Fruit fly (Drosophila melanogaster) whole organism, embryonic: Measurements from ENCODE around the gene CAH7.

Experiments
- Adf1 ChIP-seq: fragments of 200-800 bp; sonication (Bioruptor generic); IDR thresholded peaks from 2 replicates; pipeline ENCODE4 v1.3.6; 2022; ENCODE audit warnings: missing biosample characterization, missing genetic modification characterization
- Bteb2 ChIP-seq: fragments of 200-800 bp; sonication (Bioruptor generic); optimal IDR thresholded peaks from 2 replicates; lab custom pipeline; 2016; ENCODE audit warnings: missing biosample characterization, missing genetic modification characterization
- CG1024 ChIP-seq: fragments of 200-800 bp; sonication (Bioruptor generic); IDR thresholded peaks from 2 replicates; pipeline ENCODE4 v1.3.6; 2022; ENCODE audit warnings: missing biosample characterization, missing genetic modification characterization
- CG10462 ChIP-seq: fragments of 200-800 bp; sonication (Bioruptor generic); optimal IDR thresholded peaks from 2 replicates; lab custom pipeline; 2016; ENCODE audit warnings: missing biosample characterization, missing genetic modification characterization
- CG11398 ChIP-seq: fragments of 200-800 bp; sonication (Bioruptor generic); optimal IDR thresholded peaks from 2 replicates; lab custom pipeline; 2016; ENCODE audit warnings: missing biosample characterization, missing genetic modification characterization
- CG11504 ChIP-seq: fragments of 200-800 bp; sonication (Bioruptor generic); optimal IDR thresholded peaks from 3 replicates; lab custom pipeline; 2019; ENCODE audit warnings: missing biosample characterization, mild to moderate bottlenecking, missing genetic modification characterization, moderate library complexity
- CG12236 ChIP-seq: fragments of 200-800 bp; sonication (Bioruptor generic); optimal IDR thresholded peaks from 2 replicates; lab custom pipeline; 2016; ENCODE audit warnings: missing biosample characterization, missing genetic modification characterization
- CG1233 ChIP-seq: fragments of 200-800 bp; sonication (Bioruptor generic); optimal IDR thresholded peaks from 4 replicates; lab custom pipeline; 2018; ENCODE audit warnings: missing biosample characterization, mild to moderate bottlenecking, missing genetic modification characterization
- CG12769 ChIP-seq: fragments of 200-800 bp; sonication (Bioruptor generic); optimal IDR thresholded peaks from 2 replicates; lab custom pipeline; 2019; ENCODE audit warnings: missing biosample characterization, mild to moderate bottlenecking, missing genetic modification characterization, moderate library complexity
- CG13287 ChIP-seq: fragments of 200-800 bp; sonication (Bioruptor generic); IDR thresholded peaks from 2 replicates; pipeline ENCODE4 v1.3.6; 2022; ENCODE audit warnings: missing biosample characterization, missing genetic modification characterization; ENCODE audit not compliant: partially characterized antibody
- CG15011 ChIP-seq: fragments of 200-800 bp; sonication (Bioruptor generic); optimal IDR thresholded peaks from 3 replicates; lab custom pipeline; 2018; ENCODE audit warnings: missing biosample characterization, mild to moderate bottlenecking, missing genetic modification characterization
- CG16863 ChIP-seq: fragments of 200-800 bp; sonication (Bioruptor generic); optimal IDR thresholded peaks from 3 replicates; lab custom pipeline; 2016; ENCODE audit warnings: missing biosample characterization, missing genetic modification characterization
- CG17328 ChIP-seq: fragments of 200-800 bp; sonication (Bioruptor generic); IDR thresholded peaks from 2 replicates; pipeline ENCODE4 v1.3.6; 2022; ENCODE audit warnings: missing biosample characterization, missing genetic modification characterization
- CG2875 ChIP-seq: fragments of 200-800 bp; sonication (Bioruptor generic); optimal IDR thresholded peaks from 2 replicates; lab custom pipeline; 2017; ENCODE audit warnings: missing biosample characterization, mild to moderate bottlenecking, missing genetic modification characterization, missing genetic modification reagents
- CG31224 ChIP-seq: fragments of 200-800 bp; sonication (Bioruptor generic); IDR thresholded peaks from 2 replicates; pipeline ENCODE4 v1.3.6; 2022; ENCODE audit warnings: missing biosample characterization, missing genetic modification characterization
- CG31441 ChIP-seq: fragments of 200-800 bp; sonication (Bioruptor generic); IDR thresholded peaks from 2 replicates; pipeline ENCODE4 v1.3.6; 2022; ENCODE audit warnings: missing biosample characterization, missing genetic modification characterization
- CG4707 ChIP-seq: fragments of 200-800 bp; sonication (Bioruptor generic); optimal IDR thresholded peaks from 2 replicates; lab custom pipeline; 2018; ENCODE audit warnings: missing biosample characterization, mild to moderate bottlenecking, missing genetic modification characterization, moderate library complexity
- CG5180 ChIP-seq: fragments of 200-800 bp; sonication (Bioruptor generic); optimal IDR thresholded peaks from 3 replicates; lab custom pipeline; 2017; ENCODE audit warnings: missing biosample characterization, missing genetic modification characterization, mild to moderate bottlenecking, moderate library complexity, missing genetic modification reagents
- CG6683 ChIP-seq: fragments of 200-800 bp; sonication (Bioruptor generic); optimal IDR thresholded peaks from 2 replicates; lab custom pipeline; 2017; ENCODE audit warnings: missing biosample characterization, mild to moderate bottlenecking, missing genetic modification characterization, missing genetic modification reagents
- CG6765 ChIP-seq: fragments of 200-800 bp; sonication (Bioruptor generic); optimal IDR thresholded peaks from 3 replicates; lab custom pipeline; 2017; ENCODE audit warnings: missing biosample characterization, mild to moderate bottlenecking, missing genetic modification characterization
- CG6854 ChIP-seq: fragments of 200-800 bp; sonication (Bioruptor generic); optimal IDR thresholded peaks from 3 replicates; lab custom pipeline; 2017; ENCODE audit warnings: missing biosample characterization, mild to moderate bottlenecking, missing genetic modification characterization
- CG7372 ChIP-seq: fragments of 200-800 bp; sonication (Bioruptor generic); IDR thresholded peaks from 2 replicates; pipeline ENCODE4 v1.3.6; 2022; ENCODE audit warnings: missing biosample characterization, missing genetic modification characterization
- CG7786 ChIP-seq: fragments of 200-800 bp; sonication (Bioruptor generic); optimal IDR thresholded peaks from 2 replicates; lab custom pipeline; 2016; ENCODE audit warnings: missing biosample characterization, missing genetic modification characterization
- CrebB ChIP-seq: fragments of 200-800 bp; sonication (Bioruptor generic); optimal IDR thresholded peaks from 3 replicates; lab custom pipeline; 2018; ENCODE audit warnings: missing biosample characterization, mild to moderate bottlenecking, missing genetic modification characterization
- Dll ChIP-seq: fragments of 200-800 bp; sonication (Bioruptor generic); IDR thresholded peaks from 4 replicates; pipeline ENCODE4 v1.3.6; 2022; ENCODE audit warnings: missing biosample characterization, missing genetic modification characterization; ENCODE audit not compliant: partially characterized antibody
- HLH4C ChIP-seq: fragments of 200-800 bp; sonication (Bioruptor generic); IDR thresholded peaks from 3 replicates; pipeline ENCODE4 v1.3.6; 2022; ENCODE audit warnings: missing biosample characterization, missing genetic modification characterization; ENCODE audit not compliant: partially characterized antibody
- HLH54F ChIP-seq: fragments of 200-800 bp; sonication (Bioruptor generic); optimal IDR thresholded peaks from 3 replicates; lab custom pipeline; 2016; ENCODE audit warnings: missing biosample characterization, missing genetic modification characterization
- Hand ChIP-seq: fragments of 200-800 bp; sonication (Bioruptor generic); optimal IDR thresholded peaks from 2 replicates; lab custom pipeline; 2017; ENCODE audit warnings: mild to moderate bottlenecking, missing biosample characterization, missing genetic modification reagents, missing genetic modification characterization
- HmgZ ChIP-seq: fragments of 200-800 bp; sonication (Bioruptor generic); optimal IDR thresholded peaks from 2 replicates; lab custom pipeline; 2018; ENCODE audit warnings: missing biosample characterization, mild to moderate bottlenecking, missing genetic modification characterization
- Hmr ChIP-seq: fragments of 200-800 bp; sonication (Bioruptor generic); optimal IDR thresholded peaks from 3 replicates; lab custom pipeline; 2017; ENCODE audit warnings: mild to moderate bottlenecking, missing biosample characterization, missing genetic modification reagents, missing genetic modification characterization
- Max ChIP-seq: fragments of 200-800 bp; sonication (Bioruptor generic); optimal IDR thresholded peaks from 2 replicates; lab custom pipeline; 2016; ENCODE audit warnings: missing biosample characterization, mild to moderate bottlenecking, missing genetic modification characterization
- Mes4 ChIP-seq: fragments of 200-800 bp; sonication (Bioruptor generic); optimal IDR thresholded peaks from 2 replicates; lab custom pipeline; 2016; ENCODE audit warnings: missing biosample characterization, missing genetic modification characterization
- Oli ChIP-seq: fragments of 200-800 bp; sonication (Bioruptor generic); optimal IDR thresholded peaks from 2 replicates; lab custom pipeline; 2018; ENCODE audit warnings: missing biosample characterization, mild to moderate bottlenecking, missing genetic modification characterization, moderate library complexity
- Scr ChIP-seq: fragments of 200-800 bp; sonication (Bioruptor generic); IDR thresholded peaks from 2 replicates; pipeline ENCODE4 v1.3.6; 2022; ENCODE audit warnings: missing biosample characterization, missing genetic modification characterization; ENCODE audit not compliant: partially characterized antibody
- Usf ChIP-seq: fragments of 200-800 bp; sonication (Bioruptor generic); optimal IDR thresholded peaks from 2 replicates; lab custom pipeline; 2017; ENCODE audit warnings: missing genotype, missing biosample characterization, missing genetic modification characterization
- amos ChIP-seq: fragments of 200-800 bp; sonication (Bioruptor generic); IDR thresholded peaks from 2 replicates; pipeline ENCODE4 v1.3.6; 2022; ENCODE audit warnings: missing biosample characterization, missing genetic modification characterization; ENCODE audit not compliant: partially characterized antibody
- aop ChIP-seq: fragments of 200-800 bp; sonication (Bioruptor generic); IDR thresholded peaks from 2 replicates; pipeline ENCODE4 v1.3.6; 2022; ENCODE audit warnings: missing biosample characterization, missing genetic modification characterization
- ara ChIP-seq: fragments of 200-800 bp; sonication (Bioruptor generic); IDR thresholded peaks from 2 replicates; pipeline ENCODE4 v1.3.6; 2022; ENCODE audit warnings: missing biosample characterization, missing genetic modification characterization
- ato ChIP-seq: fragments of 200-800 bp; sonication (Bioruptor generic); IDR thresholded peaks from 2 replicates; pipeline ENCODE4 v1.3.6; 2022; ENCODE audit warnings: missing biosample characterization, missing genetic modification characterization; ENCODE audit not compliant: partially characterized antibody
- dpn ChIP-seq, 2 experiments: fragments of 200-800 bp; sonication (Bioruptor generic); optimal IDR thresholded peaks; 3 replicates each; lab custom pipeline; 2016; ENCODE audit warnings: missing biosample characterization in 2 of 2, missing genetic modification characterization in 2 of 2
- esg ChIP-seq: fragments of 200-800 bp; sonication (Bioruptor generic); conservative IDR thresholded peaks from 2 replicates; pipeline ENCODE4 v1.3.6; 2022; ENCODE audit warnings: missing biosample characterization, missing genetic modification characterization
- kay ChIP-seq: fragments of 200-800 bp; sonication (Bioruptor generic); optimal IDR thresholded peaks from 2 replicates; lab custom pipeline; 2016; ENCODE audit warnings: missing biosample characterization, missing genetic modification characterization
- lab ChIP-seq: fragments of 200-800 bp; sonication (Bioruptor generic); optimal IDR thresholded peaks from 3 replicates; lab custom pipeline; 2017; ENCODE audit warnings: missing biosample characterization, missing genetic modification characterization, mild to moderate bottlenecking, moderate library complexity, missing genetic modification reagents
- odd ChIP-seq: fragments of 200-800 bp; sonication (Bioruptor generic); optimal IDR thresholded peaks from 2 replicates; lab custom pipeline; 2017; ENCODE audit warnings: missing biosample characterization, mild to moderate bottlenecking, missing genetic modification characterization
- pnt ChIP-seq: fragments of 200-800 bp; sonication (Bioruptor generic); optimal IDR thresholded peaks from 3 replicates; lab custom pipeline; 2016; ENCODE audit warnings: missing biosample characterization, missing genetic modification characterization
- psq ChIP-seq: fragments of 200-800 bp; sonication (Bioruptor generic); optimal IDR thresholded peaks from 2 replicates; lab custom pipeline; 2017; ENCODE audit warnings: missing biosample characterization, missing genetic modification characterization
- sisA ChIP-seq: fragments of 200-800 bp; sonication (Bioruptor generic); IDR thresholded peaks from 2 replicates; pipeline ENCODE4 v1.3.6; 2022; ENCODE audit warnings: missing biosample characterization, missing genetic modification characterization
- sna ChIP-seq: fragments of 200-800 bp; sonication (Bioruptor generic); IDR thresholded peaks from 2 replicates; pipeline ENCODE4 v1.3.6; 2022; ENCODE audit warnings: missing biosample characterization, missing genetic modification characterization; ENCODE audit not compliant: partially characterized antibody
- yki ChIP-seq: fragments of >200 bp; optimal IDR thresholded peaks from 3 replicates; lab custom pipeline; 2018

The CAH7 gene

dm6 chr3R:10093252-10094030, 18.6 kb upstream of the CAH7 start (continued):
- TF ChIP-seq amos (GFP tag; lab: Robert Waterston, UW) (no peak; the same call in 1 of the 2 replicates), CG4707 (GFP tag; lab: Kevin White, UChicago) (no peak), CG11504 (tag; lab: Kevin White, UChicago) (no peak), CG12769 (tag; lab: Kevin White, UChicago) (peak; percentile 43), CG1233 (GFP tag; lab: Kevin White, UChicago) (no peak), CG13287 (GFP tag; lab: Robert Waterston, UW) (peak; percentile 44), CrebB (tag; lab: Kevin White, UChicago) (no peak), Hmr (GFP tag; lab: Kevin White, UChicago) (peak; percentile 28), lab (GFP tag; lab: Kevin White, UChicago) (peak; percentile 19), CG31441 (peak; percentile 21; the same call in 1 of the 2 replicates), ato (GFP tag; lab: Robert Waterston, UW) (no peak), dpn (GFP tag; optimal IDR thresholded peaks at IDR 0.05; lab: Kevin White, UChicago) (no peak), Dll (0 out of 4 replicates have a peak, but pooled peaks have one; percentile 15), CG7786 (no peak), Max (GFP tag; lab: Kevin White, UChicago) (no peak), HmgZ (tag; lab: Kevin White, UChicago) (peak; percentile 45), ara (0 out of 2 replicates have a peak, but pooled peaks have one; percentile 12), odd (GFP tag; lab: Kevin White, UChicago) (no peak), CG6683 (GFP tag; lab: Kevin White, UChicago) (no peak), CG7372 (GFP tag; lab: Robert Waterston, UW) (no peak), CG6765 (GFP tag; lab: Kevin White, UChicago) (no peak), aop (GFP tag; lab: Robert Waterston, UW) (no peak), CG31224 (GFP tag; lab: Robert Waterston, UW) (no peak), HLH54F (GFP tag; lab: Kevin White, UChicago) (no peak), CG12236 (no peak), CG10462 (GFP tag; lab: Kevin White, UChicago) (no peak), Hand (no peak), CG17328 (GFP tag; lab: Robert Waterston, UW) (0 out of 2 replicates have a peak, but pooled peaks have one; percentile 26), CG5180 (no peak), yki (lab: Kevin White, UChicago) (no peak), Adf1 (GFP tag; lab: Robert Waterston, UW) (peak; percentile 56), sisA (GFP tag; lab: Robert Waterston, UW) (no peak), CG1024 (no peak), Mes4 (GFP tag; lab: Kevin White, UChicago) (no peak), Usf (no peak), psq (GFP tag; lab: Kevin White, UChicago) (no peak), CG16863 (no peak), pnt (GFP tag; lab: Kevin White, UChicago) (no peak), HLH4C (GFP tag; lab: Robert Waterston, UW) (no peak; the same call in 2 of the 3 replicates), esg (no peak), CG11398 (GFP tag; lab: Kevin White, UChicago) (no peak), sna (0 out of 2 replicates have a peak, but pooled peaks have one; percentile 19), kay (GFP tag; lab: Kevin White, UChicago) (peak; percentile 29), Oli (tag; lab: Kevin White, UChicago) (no peak), CG15011 (GFP tag; lab: Kevin White, UChicago) (no peak), Scr (GFP tag; lab: Robert Waterston, UW) (0 out of 2 replicates have a peak, but pooled peaks have one; percentile 30), CG2875 (GFP tag; lab: Kevin White, UChicago) (no peak), CG6854 (GFP tag; lab: Kevin White, UChicago) (peak; percentile 8), Bteb2 (GFP tag; lab: Kevin White, UChicago) (no peak)
